Worm (Caenorhabditis elegans): ENCODE measurements around the gene lelo-1.
A peak's percentile ranks its signal among the peaks of the same experiment; 100 is the strongest.

DNA sequence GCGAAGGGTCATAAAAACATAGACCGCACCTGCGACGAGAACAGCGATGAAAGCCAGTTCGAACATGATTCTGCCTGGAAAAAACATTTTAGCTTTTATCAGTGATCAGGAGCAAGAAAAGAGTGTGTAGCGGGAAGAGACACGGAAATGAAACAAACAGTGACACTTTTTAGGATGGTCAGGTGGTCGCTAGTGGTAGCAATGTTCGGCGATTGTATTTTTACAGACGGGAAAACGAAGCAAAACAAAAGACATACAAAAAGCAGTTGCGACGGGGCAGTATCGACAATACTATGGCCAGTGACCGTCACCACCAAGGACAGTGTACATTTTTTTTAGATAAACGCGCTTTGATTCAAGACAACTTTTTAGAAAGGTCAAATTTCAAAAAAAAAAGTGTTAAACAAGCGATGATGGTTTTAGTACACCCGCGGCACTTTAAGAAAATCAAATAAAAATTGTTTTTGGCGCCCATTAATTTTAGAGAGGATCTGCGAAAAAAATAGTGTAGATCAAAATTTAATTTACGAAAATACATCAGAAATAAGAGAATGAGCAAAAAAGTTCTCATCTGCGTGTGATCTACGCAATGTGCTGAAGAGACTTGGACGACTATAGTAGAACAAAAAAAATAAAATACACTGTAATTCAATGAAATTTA, 10.6 kb upstream of the lelo-1 start, which contains the start of gene T24H7.9:
- TF ChIP-seq elt-1 (tag; optimal IDR thresholded peaks at IDR 0.05) (no peak), elt-2 (tag; optimal IDR thresholded peaks at IDR 0.05) (peak; percentile 47), nhr-237 (tag; optimal IDR thresholded peaks at IDR 0.05) (no peak), nhr-23 (tag; optimal IDR thresholded peaks at IDR 0.05) (no peak), pha-4 (tag; optimal IDR thresholded peaks at IDR 0.05) (peak; percentile 68), ceh-28 (tag; optimal IDR thresholded peaks at IDR 0.05) (no peak), mdl-1 (tag; optimal IDR thresholded peaks at IDR 0.05) (no peak), lin-15B (tag; optimal IDR thresholded peaks at IDR 0.05) (no peak), nhr-76 (tag; optimal IDR thresholded peaks at IDR 0.05) (no peak)

All from whole organism, L3 larva.